Worm (Caenorhabditis elegans) whole organism, L1 larva: ENCODE measurements around the gene Y76A2B.4.

Experiments used
- elt-2 ChIP-seq: sonication (generic microtip); optimal IDR thresholded peaks from 2 replicates; lab custom pipeline; 2016; ENCODE audit warnings: missing genetic modification characterization, mild to moderate bottlenecking, inconsistent platforms, missing compliant biosample characterization, missing genetic modification reagents
- elt-3 ChIP-seq, 6 experiments: fragments of 150-350 bp in 1 of 6; sonication (generic microtip); optimal IDR thresholded peaks; 2 replicates each; lab custom pipeline; 2017 to 2018; ENCODE audit warnings: missing biosample characterization in 6 of 6, missing genetic modification characterization in 6 of 6, inconsistent platforms in 1 of 6
- nhr-11 ChIP-seq: fragments of 150-350 bp; optimal IDR thresholded peaks from 2 replicates; lab custom pipeline; 2014; ENCODE audit warnings: missing biosample characterization, missing genetic modification characterization
- nhr-47 ChIP-seq: sonication (generic microtip); optimal IDR thresholded peaks from 2 replicates; lab custom pipeline; 2016; ENCODE audit warnings: mild to moderate bottlenecking, missing genetic modification characterization, moderate library complexity, missing compliant biosample characterization
- snpc-4 ChIP-seq: fragments of 150-350 bp; optimal IDR thresholded peaks from 2 replicates; lab custom pipeline; 2014; ENCODE audit warnings: missing biosample characterization, missing genetic modification characterization
- snu-23 ChIP-seq: sonication (generic microtip); optimal IDR thresholded peaks from 2 replicates; lab custom pipeline; 2016; ENCODE audit warnings: missing genetic modification characterization, missing compliant biosample characterization
- tlp-1 ChIP-seq: fragments of 150-350 bp; optimal IDR thresholded peaks from 2 replicates; lab custom pipeline; 2014; ENCODE audit warnings: missing biosample characterization, missing genetic modification characterization
- unc-130 ChIP-seq: fragments of 150-350 bp; optimal IDR thresholded peaks from 2 replicates; lab custom pipeline; 2017; ENCODE audit warnings: missing biosample characterization, missing genetic modification characterization, inconsistent platforms
- xbp-1 ChIP-seq: sonication (generic microtip); optimal IDR thresholded peaks from 2 replicates; lab custom pipeline; 2016; ENCODE audit warnings: missing genetic modification characterization, missing compliant biosample characterization
- zag-1 ChIP-seq: fragments of 150-350 bp; optimal IDR thresholded peaks from 2 replicates; lab custom pipeline; 2014; ENCODE audit warnings: missing biosample characterization, missing genetic modification characterization

ce11 chrIII:13502513-13502912, 44.1 kb downstream of the Y76A2B.4 start, which contains the start of gene T28A8.8:
- TF ChIP-seq nhr-11 (no peak), tlp-1 (tag; lab: Kevin White, UChicago) (no peak), xbp-1 (tag; lab: Kevin White, UChicago) (no peak), elt-3 (tag; optimal IDR thresholded peaks at IDR 0.05; lab: Kevin White, UChicago) (no peak), snu-23 (GFP tag; lab: Kevin White, UChicago) (no peak), elt-2 (tag; lab: Kevin White, UChicago) (no peak), snpc-4 (no peak), nhr-47 (tag; lab: Kevin White, UChicago) (no peak), zag-1 (tag; lab: Kevin White, UChicago) (no peak), unc-130 (tag; lab: Kevin White, UChicago) (no peak)
